Worm (Caenorhabditis elegans) whole organism, late embryonic: ENCODE measurements around the gene npp-9.
A peak's percentile ranks its signal among the peaks of the same experiment; 100 is the strongest.

Experiments used
- C08G9.2 ChIP-seq: sonication (generic microtip); optimal IDR thresholded peaks from 2 replicates; lab custom pipeline; 2016; ENCODE audit warnings: mild to moderate bottlenecking, missing genetic modification characterization, moderate library complexity, missing compliant biosample characterization
- C38D4.7 ChIP-seq: fragments of 200-800 bp; sonication (Bioruptor generic); optimal IDR thresholded peaks from 2 replicates; lab custom pipeline; 2018; ENCODE audit warnings: mild to moderate bottlenecking, missing genetic modification characterization, moderate library complexity, missing compliant biosample characterization
- K02D7.2 ChIP-seq: sonication (generic microtip); optimal IDR thresholded peaks from 2 replicates; lab custom pipeline; 2017; ENCODE audit warnings: mild to moderate bottlenecking, missing genetic modification characterization, missing compliant biosample characterization
- Y22D7AL.16 ChIP-seq: sonication (generic microtip); optimal IDR thresholded peaks from 2 replicates; lab custom pipeline; 2016; ENCODE audit warnings: missing genetic modification characterization, missing compliant biosample characterization
- ceh-14 ChIP-seq: sonication (generic microtip); optimal IDR thresholded peaks from 2 replicates; lab custom pipeline; 2016; ENCODE audit warnings: missing genotype, missing genetic modification characterization, missing compliant biosample characterization
- ceh-18 ChIP-seq: sonication (generic microtip); optimal IDR thresholded peaks from 2 replicates; lab custom pipeline; 2016; ENCODE audit warnings: missing genetic modification characterization, missing compliant biosample characterization
- ceh-2 ChIP-seq: sonication (generic microtip); optimal IDR thresholded peaks from 2 replicates; lab custom pipeline; 2016; ENCODE audit warnings: missing genotype, missing genetic modification characterization, missing compliant biosample characterization
- ceh-22 ChIP-seq: sonication (generic microtip); optimal IDR thresholded peaks from 2 replicates; lab custom pipeline; 2017; ENCODE audit warnings: missing biosample characterization, missing genetic modification characterization
- ceh-24 ChIP-seq: sonication (generic microtip); optimal IDR thresholded peaks from 2 replicates; lab custom pipeline; 2016; ENCODE audit warnings: mild to moderate bottlenecking, missing genetic modification characterization, missing compliant biosample characterization
- ceh-31 ChIP-seq: sonication (generic microtip); optimal IDR thresholded peaks from 2 replicates; lab custom pipeline; 2016; ENCODE audit warnings: missing genetic modification characterization, missing compliant biosample characterization
- ceh-34 ChIP-seq: sonication (generic microtip); optimal IDR thresholded peaks from 2 replicates; lab custom pipeline; 2016; ENCODE audit warnings: mild to moderate bottlenecking, missing genetic modification characterization, missing compliant biosample characterization
- ceh-45 ChIP-seq: fragments of 200-800 bp; sonication (Bioruptor generic); IDR thresholded peaks from 2 replicates; pipeline ENCODE4 v1.3.6; 2022; ENCODE audit warnings: missing genetic modification reagents, missing genetic modification characterization, missing compliant biosample characterization
- ceh-48 ChIP-seq: sonication (generic microtip); optimal IDR thresholded peaks from 2 replicates; lab custom pipeline; 2016; ENCODE audit warnings: missing genetic modification characterization, inconsistent platforms, missing compliant biosample characterization
- che-1 ChIP-seq: sonication (generic microtip); optimal IDR thresholded peaks from 2 replicates; lab custom pipeline; 2016; ENCODE audit warnings: mild to moderate bottlenecking, missing genetic modification characterization, missing compliant biosample characterization
- dve-1 ChIP-seq: sonication (generic microtip); optimal IDR thresholded peaks from 2 replicates; lab custom pipeline; 2017; ENCODE audit warnings: antibody characterized with exemption, mild to moderate bottlenecking, missing genetic modification characterization, missing compliant biosample characterization
- elt-2 ChIP-seq: sonication (generic microtip); optimal IDR thresholded peaks from 2 replicates; lab custom pipeline; 2016; ENCODE audit warnings: missing genetic modification reagents, missing genetic modification characterization, missing compliant biosample characterization
- eyg-1 ChIP-seq: sonication (generic microtip); optimal IDR thresholded peaks from 2 replicates; lab custom pipeline; 2016; ENCODE audit warnings: missing genotype, missing genetic modification characterization, missing compliant biosample characterization
- fax-1 ChIP-seq: sonication (generic microtip); optimal IDR thresholded peaks from 2 replicates; lab custom pipeline; 2016; ENCODE audit warnings: missing genotype, missing genetic modification characterization, missing compliant biosample characterization
- fkh-10 ChIP-seq: fragments of 150-350 bp; optimal IDR thresholded peaks from 2 replicates; lab custom pipeline; 2014; ENCODE audit warnings: missing biosample characterization, missing genetic modification reagents, missing genetic modification characterization
- gmeb-2 ChIP-seq: sonication (generic microtip); optimal IDR thresholded peaks from 2 replicates; lab custom pipeline; 2016; ENCODE audit warnings: missing genetic modification characterization, inconsistent platforms, missing compliant biosample characterization
- hlh-30 ChIP-seq: sonication (generic microtip); optimal IDR thresholded peaks from 2 replicates; lab custom pipeline; 2017; ENCODE audit warnings: antibody characterized with exemption, missing genetic modification characterization, missing compliant biosample characterization; ENCODE audit not compliant: insufficient read depth
- hlh-8 ChIP-seq: sonication (generic microtip); optimal IDR thresholded peaks from 2 replicates; lab custom pipeline; 2016; ENCODE audit warnings: missing genotype, missing genetic modification characterization, missing compliant biosample characterization
- lim-6 ChIP-seq: sonication (generic microtip); optimal IDR thresholded peaks from 2 replicates; lab custom pipeline; 2016; ENCODE audit warnings: missing genetic modification characterization, missing compliant biosample characterization
- mec-3 ChIP-seq: sonication (generic microtip); optimal IDR thresholded peaks from 2 replicates; lab custom pipeline; 2016; ENCODE audit warnings: borderline replicate concordance, missing genetic modification characterization, missing compliant biosample characterization
- nhr-11 ChIP-seq: fragments of 150-350 bp; optimal IDR thresholded peaks from 2 replicates; lab custom pipeline; 2014; ENCODE audit warnings: missing biosample characterization, missing genetic modification characterization
- nhr-232 ChIP-seq: sonication (generic microtip); optimal IDR thresholded peaks from 2 replicates; lab custom pipeline; 2016; ENCODE audit warnings: missing genetic modification characterization, missing compliant biosample characterization
- pat-9 ChIP-seq: fragments of 200-800 bp; sonication (Bioruptor generic); optimal IDR thresholded peaks from 2 replicates; lab custom pipeline; 2018; ENCODE audit warnings: mild to moderate bottlenecking, missing genetic modification characterization, moderate library complexity, missing compliant biosample characterization
- pha-2 ChIP-seq: sonication (generic microtip); optimal IDR thresholded peaks from 2 replicates; lab custom pipeline; 2017; ENCODE audit warnings: mild to moderate bottlenecking, missing genetic modification characterization, missing compliant biosample characterization
- pha-4 ChIP-seq: fragments of 150-350 bp; optimal IDR thresholded peaks from 2 replicates; lab custom pipeline; 2018; ENCODE audit warnings: missing biosample characterization, missing genetic modification reagents, missing genetic modification characterization
- ref-2 ChIP-seq: sonication (generic microtip); optimal IDR thresholded peaks from 2 replicates; lab custom pipeline; 2016; ENCODE audit warnings: missing genetic modification characterization, missing compliant biosample characterization
- rnt-1 ChIP-seq: sonication (generic microtip); optimal IDR thresholded peaks from 2 replicates; lab custom pipeline; 2016; ENCODE audit warnings: missing genetic modification characterization, missing compliant biosample characterization
- sdc-2 ChIP-seq: sonication (generic microtip); optimal IDR thresholded peaks from 2 replicates; lab custom pipeline; 2016; ENCODE audit warnings: missing genotype, missing genetic modification characterization, missing compliant biosample characterization
- sox-2 ChIP-seq: fragments of 200-800 bp; sonication (Bioruptor generic); IDR thresholded peaks from 2 replicates; pipeline ENCODE4 v1.3.6; 2022; ENCODE audit warnings: missing genetic modification reagents, missing genetic modification characterization, missing compliant biosample characterization
- tbx-2 ChIP-seq: sonication (generic microtip); optimal IDR thresholded peaks from 2 replicates; lab custom pipeline; 2016; ENCODE audit warnings: missing genetic modification characterization, missing compliant biosample characterization
- ttx-3 ChIP-seq: sonication (generic microtip); optimal IDR thresholded peaks from 2 replicates; lab custom pipeline; 2016; ENCODE audit warnings: missing genetic modification reagents, missing genetic modification characterization, missing compliant biosample characterization
- unc-55 ChIP-seq: sonication (generic microtip); optimal IDR thresholded peaks from 2 replicates; lab custom pipeline; 2017; ENCODE audit warnings: missing biosample characterization, missing genetic modification reagents, missing genetic modification characterization
- unc-86 ChIP-seq: sonication (generic microtip); optimal IDR thresholded peaks from 2 replicates; lab custom pipeline; 2016; ENCODE audit warnings: missing genetic modification characterization, missing compliant biosample characterization
- zip-5 ChIP-seq: sonication (generic microtip); optimal IDR thresholded peaks from 2 replicates; lab custom pipeline; 2016; ENCODE audit warnings: missing genetic modification characterization, missing compliant biosample characterization

Gene npp-9

ce11 chrIII:3430667-3431066 is 26.4 kb upstream of the npp-9 start:
- TF ChIP-seq ceh-45 (no peak), che-1 (tag; lab: Kevin White, UChicago) (no peak), unc-55 (GFP tag; lab: Kevin White, UChicago) (no peak), Y22D7AL.16 (tag; lab: Kevin White, UChicago) (no peak), sdc-2 (no peak), pha-2 (tag; lab: Kevin White, UChicago) (no peak), ceh-31 (tag; lab: Kevin White, UChicago) (no peak), gmeb-2 (no peak), K02D7.2 (tag; lab: Kevin White, UChicago) (no peak)

- no peak for TF ChIP-seq C08G9.2 (tag; lab: Kevin White, UChicago)
Measured at ce11 chrIII:3429761-3430160, 25.5 kb upstream of the npp-9 start.

DNA sequence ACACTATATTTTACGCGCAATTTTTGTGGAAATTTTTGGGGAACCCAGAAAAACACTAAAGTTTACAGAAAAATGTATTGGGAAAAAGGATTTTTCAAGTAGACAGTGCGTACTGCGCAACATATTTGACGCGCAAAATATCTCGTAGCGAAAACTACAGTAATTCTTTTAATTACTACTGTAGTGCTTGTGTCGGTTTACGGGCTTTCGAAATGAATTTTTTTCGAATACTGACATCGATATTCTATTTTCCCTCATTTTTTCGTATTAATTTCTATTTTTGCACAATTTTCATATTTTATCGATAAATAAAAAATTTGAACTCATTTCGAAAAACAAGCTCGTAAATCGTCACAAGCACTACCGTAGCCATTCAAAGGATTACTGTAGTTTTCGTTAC is 24.3 kb upstream of the npp-9 start:
- TF ChIP-seq ceh-48 (tag; lab: Kevin White, UChicago) (no peak), C38D4.7 (GFP tag; lab: Kevin White, UChicago) (no peak), pat-9 (no peak), nhr-11 (tag; lab: Kevin White, UChicago) (no peak), ceh-22 (tag; lab: Kevin White, UChicago) (no peak), ceh-18 (tag; lab: Kevin White, UChicago) (no peak), nhr-232 (tag; lab: Kevin White, UChicago) (no peak), gmeb-2 (no peak), elt-2 (tag; lab: Kevin White, UChicago) (no peak), pha-2 (tag; lab: Kevin White, UChicago) (no peak)

DNA sequence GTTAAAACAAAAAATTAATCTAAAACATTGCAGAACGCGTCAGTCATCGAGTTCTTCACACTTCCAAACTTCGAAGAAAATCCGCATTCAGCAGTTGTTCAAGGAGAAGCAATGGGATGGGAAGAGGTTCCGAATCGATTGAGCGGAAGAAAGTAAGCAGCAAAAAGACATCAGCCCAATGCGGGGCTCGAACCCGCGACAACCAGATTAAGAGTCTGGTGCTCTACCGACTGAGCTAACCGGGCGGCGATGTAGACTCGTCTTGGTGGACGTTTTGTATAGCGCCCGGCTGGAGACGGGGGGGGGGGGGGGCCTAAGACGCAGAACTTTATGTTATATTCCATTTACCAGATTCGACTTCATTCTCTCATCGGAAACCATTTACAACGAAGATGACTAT is 22.5 kb upstream of the npp-9 start:
- TF ChIP-seq mec-3 (tag; lab: Kevin White, UChicago) = no peak
- no peak for TF ChIP-seq unc-86 (tag; lab: Kevin White, UChicago)
- no peak for TF ChIP-seq ceh-24 (tag; lab: Kevin White, UChicago)
- no peak for TF ChIP-seq lim-6 (tag; lab: Kevin White, UChicago)

- no peak for TF ChIP-seq mec-3 (tag; lab: Kevin White, UChicago)
Measured at ce11 chrIII:3425438-3425837, 21.2 kb upstream of the npp-9 start, which contains the start of gene metl-18. Gene metl-18 (plus strand): TSS chrIII:3425738.

ce11 chrIII:3423924-3424323 is 19.6 kb upstream of the npp-9 start:
- peak; percentile 52 for TF ChIP-seq tbx-2 (tag; lab: Kevin White, UChicago)
- TF ChIP-seq pha-4 (tag; lab: Kevin White, UChicago) = no peak
- TF ChIP-seq mec-3 (tag; lab: Kevin White, UChicago) = no peak
- peak; percentile 36 for TF ChIP-seq zip-5 (tag; lab: Kevin White, UChicago)
- TF ChIP-seq lim-6 (tag; lab: Kevin White, UChicago) = peak; percentile 29
- peak; percentile 48 for TF ChIP-seq ceh-2 (tag; lab: Kevin White, UChicago)
- TF ChIP-seq ceh-34 = peak; percentile 17
- no peak for TF ChIP-seq unc-86 (tag; lab: Kevin White, UChicago)
- TF ChIP-seq eyg-1 = no peak
- peak; percentile 7 for TF ChIP-seq ceh-14 (tag; lab: Kevin White, UChicago)
- TF ChIP-seq ceh-31 (tag; lab: Kevin White, UChicago) = peak; percentile 72
- no peak for TF ChIP-seq fax-1 (tag; lab: Kevin White, UChicago)
- TF ChIP-seq nhr-232 (tag; lab: Kevin White, UChicago) = no peak
- no peak for TF ChIP-seq hlh-8 (tag; lab: Kevin White, UChicago)
- peak; percentile 54 for TF ChIP-seq C08G9.2 (tag; lab: Kevin White, UChicago)
- TF ChIP-seq dve-1 (tag; lab: Kevin White, UChicago) = no peak
- peak; percentile 17 for TF ChIP-seq ref-2 (tag; lab: Kevin White, UChicago)
- peak; percentile 10 for TF ChIP-seq rnt-1 (tag; lab: Kevin White, UChicago)
- TF ChIP-seq ceh-24 (tag; lab: Kevin White, UChicago) = no peak
- no peak for TF ChIP-seq pat-9
- no peak for TF ChIP-seq elt-2 (tag; lab: Kevin White, UChicago)
- no peak for TF ChIP-seq fkh-10 (GFP tag; lab: Kevin White, UChicago)
- TF ChIP-seq K02D7.2 (tag; lab: Kevin White, UChicago) = no peak
- TF ChIP-seq hlh-30 (tag; lab: Kevin White, UChicago) = no peak
- no peak for TF ChIP-seq che-1 (tag; lab: Kevin White, UChicago)
- TF ChIP-seq ttx-3 (tag; lab: Kevin White, UChicago) = no peak
- no peak for TF ChIP-seq Y22D7AL.16 (tag; lab: Kevin White, UChicago)
- no peak for TF ChIP-seq sox-2
